Worm (Caenorhabditis elegans) whole organism, young adult: ENCODE measurements around the gene gpa-7.

Experiments used
- B0336.3 ChIP-seq: fragments of 200-800 bp; sonication (Bioruptor generic); IDR thresholded peaks from 2 replicates; pipeline ENCODE4 v1.3.6; 2022; ENCODE audit warnings: missing genetic modification characterization, missing compliant biosample characterization
- C06A6.2 ChIP-seq: fragments of 200-800 bp; sonication (Bioruptor generic); conservative IDR thresholded peaks from 2 replicates; pipeline ENCODE4 v1.3.6; 2022; ENCODE audit warnings: missing genetic modification characterization, missing compliant biosample characterization
- F10E7.11 ChIP-seq: sonication (generic microtip); optimal IDR thresholded peaks from 2 replicates; lab custom pipeline; 2017; ENCODE audit warnings: mild to moderate bottlenecking, missing genetic modification characterization, moderate library complexity, missing compliant biosample characterization
- F39B2.1 ChIP-seq: fragments of 200-800 bp; sonication (Bioruptor generic); IDR thresholded peaks from 2 replicates; pipeline ENCODE4 v1.3.6; 2022; ENCODE audit warnings: missing genetic modification reagents, missing genetic modification characterization, missing compliant biosample characterization
- T07F8.4 ChIP-seq: sonication (generic microtip); optimal IDR thresholded peaks from 2 replicates; lab custom pipeline; 2016; ENCODE audit warnings: mild to moderate bottlenecking, missing genetic modification characterization, moderate library complexity, missing compliant biosample characterization
- Y53F4B.3 ChIP-seq: fragments of 200-800 bp; sonication (Bioruptor generic); IDR thresholded peaks from 2 replicates; pipeline ENCODE4 v1.3.6; 2022; ENCODE audit warnings: missing genetic modification reagents, missing genetic modification characterization, missing compliant biosample characterization
- Y95B8A.8 ChIP-seq: fragments of 200-800 bp; sonication (Bioruptor generic); IDR thresholded peaks from 2 replicates; pipeline ENCODE4 v1.3.6; 2022; ENCODE audit warnings: missing genetic modification reagents, missing genetic modification characterization, missing compliant biosample characterization
- ZK185.1 ChIP-seq: sonication (generic microtip); optimal IDR thresholded peaks from 2 replicates; lab custom pipeline; 2016; ENCODE audit warnings: mild to moderate bottlenecking, missing genetic modification characterization, missing compliant biosample characterization; ENCODE audit not compliant: poor library complexity, severe bottlenecking
- ama-1 ChIP-seq, 3 experiments: fragments of 150-350 bp in 1 of 3; sonication (generic microtip) in 2 of 3; optimal IDR thresholded peaks; 2 replicates each; lab custom pipeline; 2014 to 2018; ENCODE audit warnings: missing biosample characterization in 2 of 3, missing genetic modification characterization in 2 of 3, missing genetic modification reagents in 2 of 3
- attf-3 ChIP-seq: fragments of 200-800 bp; sonication (Bioruptor generic); conservative IDR thresholded peaks from 2 replicates; pipeline ENCODE4 v1.3.6; 2022; ENCODE audit warnings: missing genetic modification reagents, missing genetic modification characterization, missing compliant biosample characterization
- attf-5 ChIP-seq: fragments of 200-800 bp; sonication (Bioruptor generic); optimal IDR thresholded peaks from 2 replicates; lab custom pipeline; 2018; ENCODE audit warnings: mild to moderate bottlenecking, missing genetic modification characterization, missing compliant biosample characterization
- bed-1 ChIP-seq: fragments of 200-800 bp; sonication (Bioruptor generic); IDR thresholded peaks from 2 replicates; pipeline ENCODE4 v1.3.6; 2022; ENCODE audit warnings: missing genetic modification reagents, missing genetic modification characterization, missing compliant biosample characterization
- ceh-79 ChIP-seq: sonication (generic microtip); optimal IDR thresholded peaks from 2 replicates; lab custom pipeline; 2017; ENCODE audit warnings: mild to moderate bottlenecking, missing genetic modification characterization, missing compliant biosample characterization
- dox-1 ChIP-seq: fragments of 200-800 bp; sonication (Bioruptor generic); IDR thresholded peaks from 2 replicates; pipeline ENCODE4 v1.3.6; 2022; ENCODE audit warnings: missing genetic modification reagents, missing genetic modification characterization, missing compliant biosample characterization
- efl-1 ChIP-seq: fragments of 150-350 bp; optimal IDR thresholded peaks from 2 replicates; lab custom pipeline; 2014; ENCODE audit warnings: missing biosample characterization, missing genetic modification reagents, missing genetic modification characterization
- egl-44 ChIP-seq: fragments of 200-800 bp; sonication (Bioruptor generic); IDR thresholded peaks from 2 replicates; pipeline ENCODE4 v1.3.6; 2022; ENCODE audit warnings: missing genetic modification reagents, missing genetic modification characterization, missing compliant biosample characterization
- ets-4 ChIP-seq: fragments of 200-800 bp; sonication (Bioruptor generic); optimal IDR thresholded peaks from 2 replicates; lab custom pipeline; 2018; ENCODE audit warnings: mild to moderate bottlenecking, missing genetic modification characterization, missing compliant biosample characterization
- him-1 ChIP-seq: sonication (generic microtip); optimal IDR thresholded peaks from 2 replicates; lab custom pipeline; 2016; ENCODE audit warnings: missing genotype, missing genetic modification reagents, missing genetic modification characterization, missing compliant biosample characterization
- hmg-1.2 ChIP-seq: fragments of 200-800 bp; sonication (Bioruptor generic); IDR thresholded peaks from 2 replicates; pipeline ENCODE4 v1.3.6; 2022; ENCODE audit warnings: missing genetic modification reagents, missing genetic modification characterization, missing compliant biosample characterization
- hrde-1 ChIP-seq: sonication (generic microtip); optimal IDR thresholded peaks from 2 replicates; lab custom pipeline; 2016; ENCODE audit warnings: missing genetic modification characterization, mild to moderate bottlenecking, missing compliant biosample characterization, moderate library complexity, missing genotype, missing genetic modification reagents, borderline replicate concordance
- hsf-1 ChIP-seq: fragments of 200-800 bp; sonication (Bioruptor generic); IDR thresholded peaks from 2 replicates; pipeline ENCODE4 v1.3.6; 2022; ENCODE audit warnings: missing genetic modification reagents, missing genetic modification characterization, missing compliant biosample characterization
- lag-1 ChIP-seq: fragments of 200-800 bp; sonication (Bioruptor generic); IDR thresholded peaks from 2 replicates; pipeline ENCODE4 v1.3.6; 2022; ENCODE audit warnings: missing genetic modification reagents, missing genetic modification characterization, missing compliant biosample characterization
- let-526 ChIP-seq: fragments of 200-800 bp; sonication (Bioruptor generic); IDR thresholded peaks from 2 replicates; pipeline ENCODE4 v1.3.6; 2022; ENCODE audit warnings: missing genetic modification reagents, missing genetic modification characterization, missing compliant biosample characterization
- lin-26 ChIP-seq: fragments of 200-800 bp; sonication (Bioruptor generic); IDR thresholded peaks from 2 replicates; pipeline ENCODE4 v1.3.6; 2022; ENCODE audit warnings: missing genetic modification reagents, missing genetic modification characterization, missing compliant biosample characterization
- lsl-1 ChIP-seq: fragments of 200-800 bp; sonication (Bioruptor generic); optimal IDR thresholded peaks from 2 replicates; lab custom pipeline; 2018; ENCODE audit warnings: mild to moderate bottlenecking, missing genetic modification characterization, moderate library complexity, missing compliant biosample characterization
- nfya-1 ChIP-seq: sonication (generic microtip); optimal IDR thresholded peaks from 2 replicates; lab custom pipeline; 2017; ENCODE audit warnings: antibody characterized with exemption, missing compliant biosample characterization, missing genetic modification characterization, borderline replicate concordance; ENCODE audit not compliant: insufficient read depth
- nfya-2 ChIP-seq: fragments of 200-800 bp; sonication (Bioruptor generic); IDR thresholded peaks from 2 replicates; pipeline ENCODE4 v1.3.6; 2022; ENCODE audit warnings: missing genetic modification reagents, missing genetic modification characterization, missing compliant biosample characterization
- pha-4 ChIP-seq: fragments of 150-350 bp; sonication (generic microtip); optimal IDR thresholded peaks from 2 replicates; lab custom pipeline; 2014; ENCODE audit warnings: missing biosample characterization, missing genetic modification reagents, missing genetic modification characterization
- sdz-38 ChIP-seq: sonication (generic microtip); optimal IDR thresholded peaks from 2 replicates; lab custom pipeline; 2016; ENCODE audit warnings: missing genotype, missing genetic modification characterization, missing compliant biosample characterization
- sptf-2 ChIP-seq: fragments of 200-800 bp; sonication (Bioruptor generic); optimal IDR thresholded peaks from 2 replicates; lab custom pipeline; 2018; ENCODE audit warnings: mild to moderate bottlenecking, missing genetic modification characterization, missing compliant biosample characterization
- ztf-18 ChIP-seq: sonication (generic microtip); optimal IDR thresholded peaks from 2 replicates; lab custom pipeline; 2016; ENCODE audit warnings: missing genotype, mild to moderate bottlenecking, missing genetic modification characterization, missing compliant biosample characterization
- ztf-28 ChIP-seq: fragments of 200-800 bp; sonication (Bioruptor generic); IDR thresholded peaks from 2 replicates; pipeline ENCODE4 v1.3.6; 2022; ENCODE audit warnings: missing genetic modification reagents, missing genetic modification characterization, missing compliant biosample characterization

The gpa-7 gene

ce11 chrIV:10403193-10404058 is at the start of gene gpa-7 (continued):
- no peak for TF ChIP-seq T07F8.4 (tag; lab: Kevin White, UChicago)
- peak; percentile 19 for TF ChIP-seq attf-5 (GFP tag; lab: Kevin White, UChicago)
- no peak for TF ChIP-seq B0336.3 (GFP tag; lab: Robert Waterston, UW)
- TF ChIP-seq C06A6.2 (GFP tag; lab: Robert Waterston, UW) = no peak
- no peak for TF ChIP-seq him-1 (tag; lab: Kevin White, UChicago)
- TF ChIP-seq nfya-2 (GFP tag; lab: Robert Waterston, UW) = no peak
- TF ChIP-seq ztf-18 (tag; lab: Kevin White, UChicago) = no peak
- TF ChIP-seq ZK185.1 (tag; lab: Kevin White, UChicago) = peak; percentile 10
- TF ChIP-seq egl-44 (GFP tag; lab: Robert Waterston, UW) = no peak
- TF ChIP-seq F10E7.11 (tag; lab: Kevin White, UChicago) = no peak
- TF ChIP-seq attf-3 = no peak
- no peak for TF ChIP-seq sptf-2 (GFP tag; lab: Kevin White, UChicago)
- no peak for TF ChIP-seq efl-1
- no peak for TF ChIP-seq ama-1 (optimal IDR thresholded peaks at IDR 0.05; lab: Kevin White, UChicago)
- no peak for TF ChIP-seq ama-1 (GFP tag; optimal IDR thresholded peaks at IDR 0.05; lab: Kevin White, UChicago)
- no peak for TF ChIP-seq F39B2.1
- TF ChIP-seq let-526 = no peak
- TF ChIP-seq nfya-1 (tag; lab: Kevin White, UChicago) = no peak
- no peak for TF ChIP-seq Y53F4B.3 (GFP tag; lab: Robert Waterston, UW)
- no peak for TF ChIP-seq ets-4
- no peak for TF ChIP-seq hrde-1 (tag; lab: Kevin White, UChicago)
- no peak for TF ChIP-seq lin-26 (GFP tag; lab: Robert Waterston, UW)
- TF ChIP-seq pha-4 (tag; lab: Kevin White, UChicago) = no peak
- no peak for TF ChIP-seq lag-1 (GFP tag; lab: Robert Waterston, UW)

ce11 chrIV:10357072-10357471 is 46.7 kb upstream of the gpa-7 start, which contains the start of gene R11A8.1:
Gene R11A8.1 (minus strand): TSS chrIV:10357172.
- peak; percentile 67 for TF ChIP-seq lsl-1 (GFP tag; lab: Kevin White, UChicago)
- no peak for TF ChIP-seq egl-44 (GFP tag; lab: Robert Waterston, UW)

DNA sequence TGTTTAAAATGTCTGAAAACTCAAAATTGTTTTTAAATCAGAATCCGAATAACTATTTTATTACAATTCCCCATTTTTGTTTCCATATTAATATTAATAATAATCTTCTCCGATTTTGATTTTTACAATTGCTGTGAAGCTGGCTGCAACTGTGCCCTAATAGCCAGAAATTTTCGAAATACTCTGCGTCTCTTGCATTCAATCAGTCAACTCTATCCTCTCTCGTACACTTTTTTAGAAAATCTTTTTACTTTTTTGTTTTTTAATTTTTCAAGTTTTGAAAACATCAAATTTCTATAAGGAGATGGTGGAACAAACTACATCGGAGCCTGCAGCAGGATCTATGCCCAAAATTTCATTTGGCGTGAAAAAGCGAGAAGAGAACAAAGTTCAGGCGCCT is 46.0 kb upstream of the gpa-7 start, which contains the start of gene gkow-1:
gkow-1 (plus strand) TSS at position 301 of the 400 bp plus-strand sequence.
- TF ChIP-seq sdz-38 (tag; lab: Kevin White, UChicago) (no peak), hmg-1.2 (GFP tag; lab: Robert Waterston, UW) (peak; percentile 45; the same call in 1 of the 2 replicates)

DNA sequence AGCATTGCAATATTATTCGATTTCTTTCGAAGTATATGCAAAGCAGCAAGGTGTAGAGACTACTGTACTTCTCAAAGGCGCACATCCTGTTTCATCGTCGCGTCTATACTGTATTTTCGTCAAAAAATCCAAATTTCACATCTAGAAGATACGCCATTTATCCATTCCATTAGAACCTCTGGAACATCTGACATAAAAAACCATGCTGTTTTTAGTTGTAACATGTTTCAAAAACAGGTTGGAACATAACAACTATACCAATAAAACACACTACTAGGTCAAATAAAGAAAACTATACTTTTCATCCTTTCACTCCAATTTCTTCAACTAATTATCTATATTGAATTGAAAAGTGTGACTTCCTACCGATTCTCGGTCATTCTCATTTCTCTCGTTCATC is 43.5 kb upstream of the gpa-7 start, which contains the start of gene ugt-59:
ugt-59 (plus strand) TSS at position 301 of the 400 bp plus-strand sequence.
- TF ChIP-seq efl-1 (no peak), hsf-1 (GFP tag; lab: Robert Waterston, UW) (no peak), ceh-79 (tag; lab: Kevin White, UChicago) (no peak), C06A6.2 (GFP tag; lab: Robert Waterston, UW) (no peak), lin-26 (GFP tag; lab: Robert Waterston, UW) (no peak), Y95B8A.8 (GFP tag; lab: Robert Waterston, UW) (no peak), ztf-28 (GFP tag; lab: Robert Waterston, UW) (no peak), dox-1 (GFP tag; lab: Robert Waterston, UW) (no peak), bed-1 (GFP tag; lab: Robert Waterston, UW) (no peak)
